Fruit fly (Drosophila melanogaster) whole organism, wandering third instar larva: ENCODE measurements around the gene chp.
A peak's percentile ranks its signal among the peaks of the same experiment; 100 is the strongest.

Experiments
- Abd-B ChIP-seq: fragments of >200 bp; optimal IDR thresholded peaks from 2 replicates; lab custom pipeline; 2017; ENCODE audit warnings: missing biosample characterization, missing genetic modification characterization
- CG32264 ChIP-seq: fragments of 200-800 bp; sonication (Bioruptor generic); optimal IDR thresholded peaks from 2 replicates; lab custom pipeline; 2016; ENCODE audit warnings: missing biosample characterization, missing genetic modification characterization
- CG9705 ChIP-seq: fragments of 200-800 bp; sonication (Bioruptor generic); optimal IDR thresholded peaks from 2 replicates; lab custom pipeline; 2018; ENCODE audit warnings: missing biosample characterization, mild to moderate bottlenecking, missing genetic modification characterization
- CrebA ChIP-seq: fragments of 200-800 bp; sonication (Bioruptor generic); optimal IDR thresholded peaks from 2 replicates; lab custom pipeline; 2016; ENCODE audit warnings: missing biosample characterization, mild to moderate bottlenecking, missing genetic modification characterization, borderline replicate concordance
- Dif ChIP-seq: fragments of 200-275, 200-300 bp; sonication (Bioruptor generic); optimal IDR thresholded peaks from 2 replicates; lab custom pipeline; 2018; ENCODE audit warnings: missing biosample characterization, missing genetic modification characterization; ENCODE audit not compliant: partially characterized antibody
- GATAd ChIP-seq: sonication (Bioruptor generic); optimal IDR thresholded peaks from 2 replicates; lab custom pipeline; 2016; ENCODE audit warnings: missing biosample characterization, missing genetic modification characterization
- HLH106 ChIP-seq: fragments of 200-800 bp; optimal IDR thresholded peaks from 3 replicates; lab custom pipeline; 2019; ENCODE audit warnings: missing biosample characterization, mild to moderate bottlenecking, missing genetic modification characterization, moderate library complexity
- Hnf4 ChIP-seq: fragments of 200-800 bp; sonication (Bioruptor generic); optimal IDR thresholded peaks from 2 replicates; lab custom pipeline; 2016; ENCODE audit warnings: missing biosample characterization, mild to moderate bottlenecking, missing genetic modification characterization
- Hr78 ChIP-seq: fragments of >200 bp; optimal IDR thresholded peaks from 2 replicates; lab custom pipeline; 2017; ENCODE audit warnings: missing biosample characterization, missing genetic modification characterization
- Hr83 ChIP-seq: fragments of 200-300 bp; sonication (Bioruptor generic); optimal IDR thresholded peaks from 2 replicates; lab custom pipeline; 2016; ENCODE audit warnings: missing biosample characterization, mild to moderate bottlenecking, missing genetic modification characterization, moderate library complexity; ENCODE audit not compliant: poor library complexity, severe bottlenecking
- Jra ChIP-seq: sonication (Bioruptor generic); optimal IDR thresholded peaks from 2 replicates; lab custom pipeline; 2016; ENCODE audit warnings: missing biosample characterization, missing genetic modification characterization
- Mio ChIP-seq: sonication (Bioruptor generic); optimal IDR thresholded peaks from 2 replicates; lab custom pipeline; 2016; ENCODE audit warnings: missing biosample characterization, missing genetic modification characterization
- Myc ChIP-seq: fragments of >200 bp; optimal IDR thresholded peaks from 2 replicates; lab custom pipeline; 2017
- N ChIP-seq: fragments of >200 bp; optimal IDR thresholded peaks from 2 replicates; lab custom pipeline; 2018; ENCODE audit warnings: missing biosample characterization, missing external identifiers, missing genetic modification characterization
- OdsH ChIP-seq: fragments of 200-800 bp; sonication (Bioruptor generic); optimal IDR thresholded peaks from 2 replicates; lab custom pipeline; 2016; ENCODE audit warnings: missing biosample characterization, mild to moderate bottlenecking, missing genetic modification characterization
- Rel ChIP-seq, 2 experiments: fragments of 200-800 bp; sonication (Bioruptor generic) in 1 of 2; optimal IDR thresholded peaks; 2 replicates in 1 of 2; 3 replicates in 1 of 2; lab custom pipeline; 2016 to 2019; ENCODE audit warnings: mild to moderate bottlenecking in 2 of 2, missing biosample characterization in 2 of 2, missing genetic modification characterization in 2 of 2, moderate library complexity in 1 of 2
- Sp1 ChIP-seq: fragments of 200-800 bp; sonication (Bioruptor generic); optimal IDR thresholded peaks from 3 replicates; lab custom pipeline; 2019; ENCODE audit warnings: missing biosample characterization, mild to moderate bottlenecking, missing genetic modification characterization, moderate library complexity
- Vsx2 ChIP-seq: fragments of 200-300, 225-300 bp; sonication (Bioruptor generic); optimal IDR thresholded peaks from 2 replicates; lab custom pipeline; 2018; ENCODE audit warnings: missing biosample characterization, missing genetic modification characterization; ENCODE audit not compliant: partially characterized antibody
- dl ChIP-seq, 2 experiments: fragments of 175-275, 200-275 bp in 1 of 2; fragments of 200-275 bp in 1 of 2; sonication (Bioruptor generic); optimal IDR thresholded peaks; lab custom pipeline; 2018; ENCODE audit warnings: mild to moderate bottlenecking in 2 of 2, missing biosample characterization in 2 of 2, missing genetic modification characterization in 2 of 2, moderate library complexity in 2 of 2; ENCODE audit not compliant: partially characterized antibody in 2 of 2, insufficient read depth in 1 of 2
- dmrt93B ChIP-seq: fragments of 200-800 bp; sonication (Bioruptor generic); optimal IDR thresholded peaks from 2 replicates; lab custom pipeline; 2018; ENCODE audit warnings: missing biosample characterization, mild to moderate bottlenecking, missing genetic modification characterization
- dsf ChIP-seq: sonication (Bioruptor generic); optimal IDR thresholded peaks from 2 replicates; lab custom pipeline; 2016; ENCODE audit warnings: missing biosample characterization, missing genetic modification characterization, borderline replicate concordance
- ey ChIP-seq: fragments of 200-800 bp; sonication (Bioruptor generic); optimal IDR thresholded peaks from 2 replicates; lab custom pipeline; 2016; ENCODE audit warnings: missing biosample characterization, missing genetic modification characterization
- foxo ChIP-seq, 2 experiments: fragments of 200-800 bp; sonication (Bioruptor generic); optimal IDR thresholded peaks; 2 replicates in 1 of 2; 3 replicates in 1 of 2; lab custom pipeline; 2016 to 2017; ENCODE audit warnings: missing biosample characterization in 2 of 2, missing genetic modification characterization in 2 of 2
- fru ChIP-seq: fragments of 200-800 bp; sonication (Bioruptor generic); optimal IDR thresholded peaks from 3 replicates; lab custom pipeline; 2016; ENCODE audit warnings: missing biosample characterization, mild to moderate bottlenecking, missing genetic modification characterization
- h ChIP-seq: fragments of 200-800 bp; sonication (Bioruptor generic); optimal IDR thresholded peaks from 3 replicates; lab custom pipeline; 2016; ENCODE audit warnings: missing biosample characterization, mild to moderate bottlenecking, missing genetic modification characterization
- jim ChIP-seq: fragments of 175-275, 200-325 bp; sonication (Bioruptor generic); optimal IDR thresholded peaks from 2 replicates; lab custom pipeline; 2016; ENCODE audit warnings: missing biosample characterization, mild to moderate bottlenecking, missing genetic modification characterization
- lola ChIP-seq: fragments of >200 bp; optimal IDR thresholded peaks from 2 replicates; lab custom pipeline; 2017; ENCODE audit warnings: missing biosample characterization, missing genetic modification characterization
- psq ChIP-seq: fragments of 200-800 bp; sonication (Bioruptor generic); optimal IDR thresholded peaks from 3 replicates; lab custom pipeline; 2017; ENCODE audit warnings: missing biosample characterization, mild to moderate bottlenecking, missing genetic modification characterization, moderate library complexity
- rgr ChIP-seq: fragments of 200-800 bp; sonication (Bioruptor generic); optimal IDR thresholded peaks from 3 replicates; lab custom pipeline; 2016; ENCODE audit warnings: missing biosample characterization, mild to moderate bottlenecking, missing genetic modification characterization
- sage ChIP-seq: fragments of 200-800 bp; sonication (Bioruptor generic); optimal IDR thresholded peaks from 2 replicates; lab custom pipeline; 2016; ENCODE audit warnings: missing biosample characterization, mild to moderate bottlenecking, missing genetic modification characterization
- sv ChIP-seq: fragments of 200-800 bp; sonication (Bioruptor generic); optimal IDR thresholded peaks from 3 replicates; lab custom pipeline; 2016; ENCODE audit warnings: missing biosample characterization, missing genetic modification characterization
- tai ChIP-seq: sonication (Bioruptor generic); optimal IDR thresholded peaks from 2 replicates; lab custom pipeline; 2016; ENCODE audit warnings: missing biosample characterization, missing genetic modification characterization
- woc ChIP-seq: sonication (Bioruptor generic); optimal IDR thresholded peaks from 2 replicates; lab custom pipeline; 2016; ENCODE audit warnings: missing biosample characterization, mild to moderate bottlenecking, missing genetic modification characterization

chp gene

DNA sequence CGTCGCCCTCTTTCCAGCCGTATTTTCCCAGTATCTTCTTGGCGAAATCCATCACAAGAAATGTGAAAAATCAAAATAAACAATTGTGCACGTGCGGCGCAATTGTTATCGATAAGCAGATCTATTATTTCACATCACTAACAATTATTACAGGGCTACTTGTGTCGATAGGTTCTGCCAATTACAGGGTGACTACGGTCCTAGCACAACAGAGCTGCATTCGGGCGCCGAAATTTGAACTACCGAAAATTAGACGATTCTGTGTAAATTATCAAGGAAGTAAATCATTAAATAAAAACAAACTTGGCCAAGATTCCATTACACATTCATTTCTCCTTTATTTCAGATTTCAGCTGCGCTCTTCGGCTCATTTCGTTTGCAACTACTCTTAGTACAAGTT, 5.3 kb upstream of the chp start, which contains the start of gene CG15561:
Gene CG15561, minus strand, starts transcription at position 113 of the 400 bp plus-strand sequence.
- TF ChIP-seq dmrt93B (GFP tag; lab: Kevin White, UChicago) = no peak
- no peak for TF ChIP-seq Rel (GFP tag; optimal IDR thresholded peaks at IDR 0.05; lab: Kevin White, UChicago)
- TF ChIP-seq Rel (tag; optimal IDR thresholded peaks at IDR 0.05; lab: Kevin White, UChicago) = peak; percentile 45
- no peak for TF ChIP-seq Sp1
- TF ChIP-seq Hr83 (GFP tag; lab: Kevin White, UChicago) = peak; percentile 80
- no peak for TF ChIP-seq CG9705 (GFP tag; lab: Kevin White, UChicago)
- no peak for TF ChIP-seq GATAd (GFP tag; lab: Kevin White, UChicago)
- TF ChIP-seq Myc (lab: Kevin White, UChicago) = peak; percentile 27
- no peak for TF ChIP-seq N (GFP tag; lab: Kevin White, UChicago)
- no peak for TF ChIP-seq Jra (GFP tag; lab: Kevin White, UChicago)
- no peak for TF ChIP-seq psq (GFP tag; lab: Kevin White, UChicago)
- no peak for TF ChIP-seq fru
- TF ChIP-seq HLH106 (tag; lab: Kevin White, UChicago) = peak; percentile 36
- no peak for TF ChIP-seq dl (GFP tag; optimal IDR thresholded peaks at IDR 0.05; lab: Kevin White, UChicago; ENCODE audit: insufficient read depth in 1 of 2, partially characterized antibody in 2 of 2)
- no peak for TF ChIP-seq dsf (GFP tag; lab: Kevin White, UChicago)
- no peak for TF ChIP-seq Vsx2 (GFP tag; lab: Kevin White, UChicago)
- no peak for TF ChIP-seq Hnf4 (GFP tag; lab: Kevin White, UChicago)
- no peak for TF ChIP-seq Hr78 (GFP tag; lab: Kevin White, UChicago)

DNA sequence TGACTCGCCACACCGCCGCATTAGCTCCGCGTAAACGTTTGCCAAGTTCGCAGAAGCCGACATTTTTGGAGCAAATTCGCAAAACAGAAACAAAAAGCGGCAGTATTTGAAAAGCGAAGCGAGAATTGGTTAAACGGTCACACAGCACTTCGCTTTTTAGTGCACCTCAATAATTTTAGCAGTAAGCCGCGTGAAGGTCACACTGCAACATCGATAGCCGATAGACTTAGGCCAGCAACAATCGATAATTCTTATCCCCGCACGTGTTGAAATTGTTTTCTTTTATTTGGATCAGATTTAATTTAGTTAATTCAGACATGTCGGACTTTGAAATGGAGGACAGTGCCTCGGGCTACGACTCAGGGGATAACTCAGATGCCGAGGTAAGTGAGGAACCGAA, 2.7 kb upstream of the chp start, which contains the start of the genes Zwilch and CG1542:
Gene Zwilch, minus strand, starts transcription at position 150 of the 400 bp plus-strand sequence.
Gene CG1542, plus strand, starts transcription at position 232 of the 400 bp plus-strand sequence.
- no peak for TF ChIP-seq jim
- TF ChIP-seq Myc (lab: Kevin White, UChicago) = peak; percentile 59

DNA sequence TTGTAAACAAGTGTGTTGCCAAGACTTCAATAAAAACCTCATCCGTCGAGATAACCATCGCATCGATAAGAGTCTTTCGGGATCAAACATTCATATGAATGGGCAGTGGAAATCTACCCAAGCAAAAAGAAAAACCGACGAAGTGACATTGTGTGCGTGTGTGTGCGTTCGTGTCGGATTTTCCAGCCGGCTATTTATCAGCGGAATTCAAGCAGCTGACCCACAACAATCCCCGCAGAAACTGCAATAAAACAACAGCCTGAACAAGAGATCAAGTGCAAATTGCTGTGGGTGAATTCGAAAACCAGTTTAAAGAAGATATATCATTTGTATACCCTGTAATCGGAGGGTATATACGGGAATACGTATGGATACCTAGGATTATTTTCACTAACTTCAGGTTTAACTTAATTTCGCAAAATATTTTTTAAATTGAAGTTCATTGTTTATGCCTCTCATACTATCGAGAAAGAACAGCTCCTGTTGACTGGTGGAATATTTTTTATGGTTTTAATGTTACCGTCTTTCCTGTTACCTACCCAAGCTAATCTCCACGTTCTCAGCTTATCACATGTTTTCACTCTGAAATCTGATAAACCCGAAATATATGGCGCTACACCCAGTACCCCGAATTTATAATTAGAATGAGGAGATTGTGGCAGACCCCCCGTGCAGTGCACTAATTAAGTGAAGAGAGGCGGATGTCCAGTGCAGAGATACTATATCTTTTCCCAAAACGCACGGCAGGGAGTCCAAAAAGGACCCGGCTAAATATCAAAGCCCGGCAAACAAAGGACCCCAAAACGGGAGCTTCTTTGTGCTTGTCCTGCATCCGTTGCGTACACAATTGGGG, 13.2 kb downstream of the chp start:
- TF ChIP-seq Hr78 (GFP tag; lab: Kevin White, UChicago) (no peak), fru (peak; percentile 17), rgr (peak; percentile 26), woc (GFP tag; lab: Kevin White, UChicago) (peak; percentile 27), sage (no peak), foxo (GFP tag; optimal IDR thresholded peaks at IDR 0.05; lab: Kevin White, UChicago) (peak in 1 of 2 experiments; percentile 41), OdsH (GFP tag; lab: Kevin White, UChicago) (peak; percentile 28), h (peak; percentile 56), HLH106 (tag; lab: Kevin White, UChicago) (peak; percentile 39)

DNA sequence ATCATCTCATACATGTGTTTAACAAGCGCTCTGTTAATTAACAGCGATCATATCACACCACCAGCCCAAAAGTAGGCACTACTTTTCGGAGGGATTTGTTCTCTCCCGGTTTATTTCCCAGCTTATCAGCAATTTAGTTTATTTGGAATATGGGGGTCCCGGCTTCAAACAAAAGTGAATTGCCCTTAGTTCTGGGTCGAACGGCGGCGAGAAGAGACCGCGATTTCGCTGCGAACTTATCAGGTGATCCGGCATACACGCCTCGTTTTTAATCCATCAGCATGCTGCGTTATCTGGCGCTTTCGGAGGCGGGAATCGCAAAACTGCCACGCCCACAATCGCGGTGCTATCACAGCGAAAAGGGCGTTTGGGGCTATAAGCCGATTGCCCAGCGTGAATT, 13.8 kb downstream of the chp start, which contains the start of gene CG1544:
Gene CG1544, plus strand, starts transcription at position 186 of the 400 bp plus-strand sequence.
- TF ChIP-seq dmrt93B (GFP tag; lab: Kevin White, UChicago) (no peak), OdsH (GFP tag; lab: Kevin White, UChicago) (no peak), Abd-B (no peak), CrebA (GFP tag; lab: Kevin White, UChicago) (no peak), Hr83 (GFP tag; lab: Kevin White, UChicago) (peak; percentile 14), Myc (lab: Kevin White, UChicago) (peak; percentile 45), Rel (GFP tag; optimal IDR thresholded peaks at IDR 0.05; lab: Kevin White, UChicago) (no peak), Rel (tag; optimal IDR thresholded peaks at IDR 0.05; lab: Kevin White, UChicago) (peak; percentile 77), Vsx2 (GFP tag; lab: Kevin White, UChicago) (no peak), CG32264 (no peak)

DNA sequence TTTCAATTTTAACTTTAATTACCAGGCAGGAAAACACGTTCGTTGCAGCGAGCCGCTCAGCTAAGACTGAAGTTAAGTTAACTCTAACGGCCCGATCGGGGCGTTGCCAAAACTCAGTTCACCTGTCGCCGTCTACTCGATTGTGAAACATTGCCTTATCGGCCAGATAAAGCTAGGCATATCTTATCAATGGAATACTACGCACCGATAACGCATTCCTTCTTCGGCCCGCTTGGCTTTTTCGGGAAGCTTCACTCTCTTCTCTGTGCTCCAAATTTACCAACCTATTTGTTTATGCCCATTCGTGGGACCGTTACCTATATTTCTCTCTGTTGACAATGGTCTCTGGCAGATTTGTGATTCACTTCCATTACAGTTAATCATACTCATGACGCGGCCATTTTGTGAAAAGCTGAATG, 14.8 kb downstream of the chp start, which contains the start of gene mesh:
Gene mesh, minus strand, starts transcription at position 68 of the 419 bp plus-strand sequence.
- TF ChIP-seq CG9705 (GFP tag; lab: Kevin White, UChicago) = no peak
- no peak for TF ChIP-seq Hnf4 (GFP tag; lab: Kevin White, UChicago)
- TF ChIP-seq Abd-B = no peak
- TF ChIP-seq h = peak; percentile 45
- no peak for TF ChIP-seq Rel (GFP tag; optimal IDR thresholded peaks at IDR 0.05; lab: Kevin White, UChicago)
- TF ChIP-seq Rel (tag; optimal IDR thresholded peaks at IDR 0.05; lab: Kevin White, UChicago) = peak; percentile 60
- TF ChIP-seq sv (GFP tag; lab: Kevin White, UChicago) = no peak
- peak; percentile 61 for TF ChIP-seq Vsx2 (GFP tag; lab: Kevin White, UChicago)
- TF ChIP-seq psq (GFP tag; lab: Kevin White, UChicago) = peak; percentile 30
- peak; percentile 46 for TF ChIP-seq fru
- TF ChIP-seq dmrt93B (GFP tag; lab: Kevin White, UChicago) = no peak
- TF ChIP-seq dsf (GFP tag; lab: Kevin White, UChicago) = no peak
- no peak for TF ChIP-seq ey (GFP tag; lab: Kevin White, UChicago)
- no peak for TF ChIP-seq tai (GFP tag; lab: Kevin White, UChicago)
- TF ChIP-seq Mio (GFP tag; lab: Kevin White, UChicago) = no peak
- TF ChIP-seq lola (GFP tag; lab: Kevin White, UChicago) = no peak
- no peak for TF ChIP-seq Sp1
- TF ChIP-seq Hr83 (GFP tag; lab: Kevin White, UChicago) = no peak
- no peak for TF ChIP-seq CG32264
- peak; percentile 11 for TF ChIP-seq Jra (GFP tag; lab: Kevin White, UChicago)
- TF ChIP-seq foxo (GFP tag; optimal IDR thresholded peaks at IDR 0.05; lab: Kevin White, UChicago) = no peak
- TF ChIP-seq Myc (lab: Kevin White, UChicago) = no peak
- TF ChIP-seq sage = no peak
- TF ChIP-seq jim = no peak
- peak; percentile 54 for TF ChIP-seq Dif (GFP tag; lab: Kevin White, UChicago)
- TF ChIP-seq CrebA (GFP tag; lab: Kevin White, UChicago) = peak; percentile 6
